Worm (Caenorhabditis elegans): ENCODE results near the gene egl-36.

ce11 chrX:10746388-10746787 is 12.3 kb downstream of the egl-36 start, which contains the start of gene R07A4.2:
- TF ChIP-seq W03F9.2 (tag; optimal IDR thresholded peaks at IDR 0.05) (no peak), dao-5 (tag; optimal IDR thresholded peaks at IDR 0.05) (no peak)

Data from whole organism, L4/young adult.